Fruit fly (Drosophila melanogaster) whole organism, embryonic: ENCODE results near the gene CG6766.

Source experiments
- Atf6 ChIP-seq: fragments of 200-800 bp; sonication (Bioruptor generic); IDR thresholded peaks from 2 replicates; pipeline ENCODE4 v1.3.6; 2022; ENCODE audit warnings: missing biosample characterization, missing genetic modification characterization
- CG10431 ChIP-seq: fragments of 200-800 bp; sonication (Bioruptor generic); optimal IDR thresholded peaks from 3 replicates; lab custom pipeline; 2018; ENCODE audit warnings: missing biosample characterization, mild to moderate bottlenecking, missing genetic modification characterization
- CG12155 ChIP-seq: fragments of 200-800 bp; sonication (Bioruptor generic); optimal IDR thresholded peaks from 3 replicates; lab custom pipeline; 2016; ENCODE audit warnings: missing biosample characterization, missing genetic modification characterization
- CG13296 ChIP-seq: fragments of 200-800 bp; sonication (Bioruptor generic); optimal IDR thresholded peaks from 3 replicates; lab custom pipeline; 2018; ENCODE audit warnings: missing biosample characterization, mild to moderate bottlenecking, missing genetic modification characterization
- CG13894 ChIP-seq: fragments of 200-800 bp; sonication (Bioruptor generic); optimal IDR thresholded peaks from 3 replicates; lab custom pipeline; 2018; ENCODE audit warnings: missing biosample characterization, mild to moderate bottlenecking, missing genetic modification characterization, moderate library complexity
- CG14441 ChIP-seq: fragments of 200-800 bp; sonication (Bioruptor generic); IDR thresholded peaks from 2 replicates; pipeline ENCODE4 v1.3.6; 2022; ENCODE audit warnings: missing biosample characterization, missing genetic modification characterization
- CG14710 ChIP-seq: fragments of 200-800 bp; sonication (Bioruptor generic); optimal IDR thresholded peaks from 3 replicates; lab custom pipeline; 2019; ENCODE audit warnings: missing biosample characterization, mild to moderate bottlenecking, missing genetic modification characterization, moderate library complexity
- CG1529 ChIP-seq: fragments of 200-800 bp; sonication (Bioruptor generic); optimal IDR thresholded peaks from 3 replicates; lab custom pipeline; 2018; ENCODE audit warnings: missing biosample characterization, missing genetic modification characterization
- CG15514 ChIP-seq: fragments of 200-800 bp; sonication (Bioruptor generic); optimal IDR thresholded peaks from 3 replicates; lab custom pipeline; 2017; ENCODE audit warnings: missing biosample characterization, missing genetic modification characterization, mild to moderate bottlenecking, moderate library complexity, missing genetic modification reagents
- CG16863 ChIP-seq: fragments of 200-800 bp; sonication (Bioruptor generic); optimal IDR thresholded peaks from 3 replicates; lab custom pipeline; 2016; ENCODE audit warnings: missing biosample characterization, missing genetic modification characterization
- CG17802 ChIP-seq: fragments of 200-800 bp; sonication (Bioruptor generic); optimal IDR thresholded peaks from 2 replicates; lab custom pipeline; 2018; ENCODE audit warnings: missing biosample characterization, mild to moderate bottlenecking, missing genetic modification characterization, moderate library complexity
- CG18011 ChIP-seq: fragments of 200-800 bp; sonication (Bioruptor generic); optimal IDR thresholded peaks from 2 replicates; lab custom pipeline; 2017; ENCODE audit warnings: missing biosample characterization, missing genetic modification characterization, mild to moderate bottlenecking, moderate library complexity, missing genotype
- CG18476 ChIP-seq: fragments of 200-800 bp; sonication (Bioruptor generic); optimal IDR thresholded peaks from 2 replicates; lab custom pipeline; 2016; ENCODE audit warnings: missing biosample characterization, mild to moderate bottlenecking, missing genetic modification characterization
- CG18599 ChIP-seq: fragments of 200-800 bp; sonication (Bioruptor generic); optimal IDR thresholded peaks from 3 replicates; lab custom pipeline; 2017; ENCODE audit warnings: missing biosample characterization, missing genetic modification characterization, mild to moderate bottlenecking, moderate library complexity, missing genetic modification reagents
- CG2120 ChIP-seq: fragments of 200-800 bp; sonication (Bioruptor generic); optimal IDR thresholded peaks from 3 replicates; lab custom pipeline; 2016; ENCODE audit warnings: missing biosample characterization, missing genetic modification characterization
- CG8290 ChIP-seq, 3 experiments: fragments of 200-800 bp; sonication (Bioruptor generic); optimal IDR thresholded peaks; 2 replicates each; lab custom pipeline; 2016 to 2019; ENCODE audit warnings: missing biosample characterization in 3 of 3, missing genetic modification characterization in 3 of 3, mild to moderate bottlenecking in 2 of 3, moderate library complexity in 1 of 3
- CG8924 ChIP-seq: fragments of 200-800 bp; optimal IDR thresholded peaks from 3 replicates; lab custom pipeline; 2019; ENCODE audit warnings: missing biosample characterization, mild to moderate bottlenecking, missing genetic modification characterization, moderate library complexity
- CoRest ChIP-seq: fragments of 200-800 bp; sonication (Bioruptor generic); optimal IDR thresholded peaks from 3 replicates; lab custom pipeline; 2018; ENCODE audit warnings: missing biosample characterization, mild to moderate bottlenecking, missing genetic modification characterization, moderate library complexity
- Fer1 ChIP-seq: fragments of 200-800 bp; sonication (Bioruptor generic); optimal IDR thresholded peaks from 2 replicates; lab custom pipeline; 2017; ENCODE audit warnings: missing biosample characterization, mild to moderate bottlenecking, missing genetic modification characterization
- Hr51 ChIP-seq, 2 experiments: fragments of 200-800 bp; sonication (Bioruptor generic); optimal IDR thresholded peaks; 2 replicates in 1 of 2; 3 replicates in 1 of 2; lab custom pipeline; 2016 to 2018; ENCODE audit warnings: missing biosample characterization in 2 of 2, missing genetic modification characterization in 2 of 2, mild to moderate bottlenecking in 1 of 2, moderate library complexity in 1 of 2
- Lhr ChIP-seq: fragments of 200-800 bp; sonication (Bioruptor generic); optimal IDR thresholded peaks from 3 replicates; lab custom pipeline; 2017; ENCODE audit warnings: mild to moderate bottlenecking, missing biosample characterization, missing genetic modification reagents, missing genetic modification characterization
- Mad ChIP-seq: fragments of 200-800 bp; sonication (Bioruptor generic); optimal IDR thresholded peaks from 2 replicates; lab custom pipeline; 2016; ENCODE audit warnings: missing biosample characterization, missing genetic modification characterization
- Max ChIP-seq: fragments of 200-800 bp; sonication (Bioruptor generic); optimal IDR thresholded peaks from 2 replicates; lab custom pipeline; 2016; ENCODE audit warnings: missing biosample characterization, mild to moderate bottlenecking, missing genetic modification characterization
- Mrtf ChIP-seq: fragments of 200-800 bp; sonication (Bioruptor generic); IDR thresholded peaks from 3 replicates; pipeline ENCODE4 v1.3.6; 2022; ENCODE audit warnings: missing biosample characterization, missing genetic modification characterization
- Nf-YC ChIP-seq: fragments of 200-800 bp; optimal IDR thresholded peaks from 3 replicates; lab custom pipeline; 2019; ENCODE audit warnings: missing biosample characterization, mild to moderate bottlenecking, missing genetic modification characterization, moderate library complexity
- az2 ChIP-seq: fragments of 200-800 bp; sonication (Bioruptor generic); optimal IDR thresholded peaks from 3 replicates; lab custom pipeline; 2016; ENCODE audit warnings: missing biosample characterization, missing genetic modification characterization
- bigmax ChIP-seq: fragments of 200-800 bp; sonication (Bioruptor generic); optimal IDR thresholded peaks from 2 replicates; lab custom pipeline; 2018; ENCODE audit warnings: missing biosample characterization, mild to moderate bottlenecking, missing genetic modification characterization
- bsh ChIP-seq, 2 experiments: fragments of 200-800 bp; sonication (Bioruptor generic); optimal IDR thresholded peaks; 2 replicates each; lab custom pipeline; 2017 to 2018; ENCODE audit warnings: mild to moderate bottlenecking in 2 of 2, missing biosample characterization in 2 of 2, missing genetic modification characterization in 2 of 2, moderate library complexity in 1 of 2
- chn ChIP-seq: fragments of 200-800 bp; sonication (Bioruptor generic); optimal IDR thresholded peaks from 2 replicates; lab custom pipeline; 2016; ENCODE audit warnings: missing biosample characterization, missing genetic modification characterization
- ems ChIP-seq: fragments of 200-800 bp; sonication (Bioruptor generic); optimal IDR thresholded peaks from 3 replicates; lab custom pipeline; 2016; ENCODE audit warnings: missing biosample characterization, missing genetic modification characterization
- ewg ChIP-seq: fragments of 200-800 bp; sonication (Bioruptor generic); optimal IDR thresholded peaks from 3 replicates; lab custom pipeline; 2017; ENCODE audit warnings: mild to moderate bottlenecking, missing biosample characterization, missing genetic modification reagents, missing genetic modification characterization
- hkb ChIP-seq, 2 experiments: fragments of 200-800 bp in 1 of 2; fragments of >200 bp in 1 of 2; sonication (Bioruptor generic) in 1 of 2; IDR thresholded peaks in 1 of 2; optimal IDR thresholded peaks in 1 of 2; 2 replicates each; pipeline versions ENCODE4 v1.3.6 to Lab custom; 2017 to 2022; ENCODE audit warnings: missing biosample characterization in 1 of 2, missing genetic modification characterization in 1 of 2
- insv ChIP-seq, 2 experiments: fragments of 200-800 bp; sonication (Bioruptor generic); optimal IDR thresholded peaks; 3 replicates each; lab custom pipeline; 2016 to 2018; ENCODE audit warnings: missing biosample characterization in 2 of 2, missing genetic modification characterization in 2 of 2
- jing ChIP-seq: fragments of 200-800 bp; sonication (Bioruptor generic); optimal IDR thresholded peaks from 2 replicates; lab custom pipeline; 2018; ENCODE audit warnings: missing biosample characterization, mild to moderate bottlenecking, missing genetic modification characterization
- kni ChIP-seq: fragments of 200-800 bp; sonication (Bioruptor generic); optimal IDR thresholded peaks from 3 replicates; lab custom pipeline; 2017; ENCODE audit warnings: mild to moderate bottlenecking, missing biosample characterization, missing genetic modification reagents, missing genetic modification characterization
- lbe ChIP-seq: fragments of 200-800 bp; sonication (Bioruptor generic); optimal IDR thresholded peaks from 2 replicates; lab custom pipeline; 2016; ENCODE audit warnings: missing biosample characterization, mild to moderate bottlenecking, missing genetic modification characterization
- nau ChIP-seq: fragments of 200-800 bp; sonication (Bioruptor generic); optimal IDR thresholded peaks from 3 replicates; lab custom pipeline; 2017; ENCODE audit warnings: missing biosample characterization, mild to moderate bottlenecking, missing genetic modification characterization, missing genetic modification reagents
- pros ChIP-seq: fragments of 200-800 bp; sonication (Bioruptor generic); optimal IDR thresholded peaks from 3 replicates; lab custom pipeline; 2019; ENCODE audit warnings: missing biosample characterization, mild to moderate bottlenecking, missing genetic modification characterization, moderate library complexity
- psq ChIP-seq: fragments of 200-800 bp; sonication (Bioruptor generic); optimal IDR thresholded peaks from 2 replicates; lab custom pipeline; 2017; ENCODE audit warnings: missing biosample characterization, missing genetic modification characterization
- rib ChIP-seq: fragments of 200-800 bp; sonication (Bioruptor generic); IDR thresholded peaks from 2 replicates; pipeline ENCODE4 v1.3.6; 2022; ENCODE audit warnings: missing biosample characterization, missing genetic modification characterization
- run ChIP-seq: fragments of 200-800 bp; sonication (Bioruptor generic); optimal IDR thresholded peaks from 3 replicates; lab custom pipeline; 2018; ENCODE audit warnings: missing biosample characterization, mild to moderate bottlenecking, missing genetic modification characterization
- sc ChIP-seq, 3 experiments: fragments of >200 bp in 2 of 3; fragments of 200-800 bp in 1 of 3; sonication (Bioruptor generic) in 1 of 3; optimal IDR thresholded peaks; 2 replicates in 2 of 3; 3 replicates in 1 of 3; lab custom pipeline; 2017; ENCODE audit warnings: mild to moderate bottlenecking in 1 of 3, missing biosample characterization in 1 of 3, missing genetic modification characterization in 1 of 3, missing genetic modification reagents in 1 of 3
- slp2 ChIP-seq: fragments of 200-800 bp; sonication (Bioruptor generic); optimal IDR thresholded peaks from 2 replicates; lab custom pipeline; 2016; ENCODE audit warnings: missing biosample characterization, missing genetic modification characterization
- tap ChIP-seq: fragments of 200-800 bp; optimal IDR thresholded peaks from 3 replicates; lab custom pipeline; 2019; ENCODE audit warnings: missing biosample characterization, mild to moderate bottlenecking, missing genetic modification characterization, moderate library complexity
- wek ChIP-seq: fragments of 200-800 bp; sonication (Bioruptor generic); optimal IDR thresholded peaks from 3 replicates; lab custom pipeline; 2018; ENCODE audit warnings: missing biosample characterization, mild to moderate bottlenecking, missing genetic modification characterization, moderate library complexity
- wor ChIP-seq: fragments of 200-800 bp; sonication (Bioruptor generic); IDR thresholded peaks from 2 replicates; pipeline ENCODE4 v1.3.6; 2022; ENCODE audit warnings: missing biosample characterization, missing genetic modification characterization

CG6766 gene

DNA sequence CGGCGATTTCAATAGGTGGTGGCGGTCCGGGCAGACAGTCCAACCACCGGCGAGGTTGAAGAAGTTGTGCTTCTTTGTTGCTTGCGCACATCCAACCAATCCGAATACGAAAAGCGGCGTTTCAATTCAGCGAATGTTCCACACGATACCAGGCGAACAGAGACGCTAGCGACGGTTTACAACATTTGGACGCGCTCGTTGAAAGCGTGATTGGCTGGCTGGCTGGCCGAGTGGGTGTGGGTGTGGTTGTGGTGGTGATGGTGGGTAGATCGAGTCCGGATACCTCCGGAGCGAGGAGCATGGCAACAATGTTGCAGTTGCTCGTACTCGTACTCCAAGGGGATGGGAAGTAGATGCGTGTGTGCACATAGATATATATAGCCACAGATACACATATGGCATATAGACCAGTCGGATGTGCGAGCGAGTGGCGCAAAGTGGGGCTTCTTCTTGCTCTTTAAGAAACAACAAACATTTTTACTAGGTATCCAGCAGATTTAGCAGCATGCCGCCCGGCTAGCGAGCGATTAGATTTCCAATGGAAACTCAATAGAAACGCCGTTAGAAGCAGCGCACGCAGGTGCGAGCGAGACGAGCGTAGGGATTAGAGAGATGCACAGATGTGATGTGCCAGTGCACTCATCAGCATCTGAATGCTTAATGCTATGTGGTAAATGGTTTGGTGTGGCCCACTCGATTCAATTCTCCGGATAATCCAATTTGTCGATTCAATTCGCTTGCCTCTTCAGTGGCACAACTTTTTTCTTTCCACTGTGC lies 30.2 kb downstream of the CG6766 start:
- TF ChIP-seq CG2120 (GFP tag; lab: Kevin White, UChicago) (no peak), Fer1 (peak; percentile 60), chn (GFP tag; lab: Kevin White, UChicago) (peak; percentile 80), CG18599 (GFP tag; lab: Kevin White, UChicago) (peak; percentile 18), CG12155 (GFP tag; lab: Kevin White, UChicago) (peak; percentile 82), CG13296 (GFP tag; lab: Kevin White, UChicago) (no peak), Atf6 (no peak), Nf-YC (peak; percentile 100), CG18476 (GFP tag; lab: Kevin White, UChicago) (no peak), wor (no peak), bigmax (GFP tag; lab: Kevin White, UChicago) (no peak), hkb (optimal IDR thresholded peaks at IDR 0.05; lab: Kevin White, UChicago) (no peak), hkb (GFP tag; IDR thresholded peaks at IDR 0.05; lab: Robert Waterston, UW) (no peak), run (tag; lab: Kevin White, UChicago) (peak; percentile 62), CG17802 (tag; lab: Kevin White, UChicago) (peak; percentile 15), Max (GFP tag; lab: Kevin White, UChicago) (no peak), sc (optimal IDR thresholded peaks at IDR 0.05; lab: Kevin White, UChicago) (no peak), sc (GFP tag; optimal IDR thresholded peaks at IDR 0.05; lab: Kevin White, UChicago) (peak; percentile 33), CG8290 (GFP tag; optimal IDR thresholded peaks at IDR 0.05; lab: Kevin White, UChicago) (no peak), CG8290 (tag; optimal IDR thresholded peaks at IDR 0.05; lab: Kevin White, UChicago) (peak; percentile 20 to 77), CG10431 (GFP tag; lab: Kevin White, UChicago) (peak; percentile 19), CG14710 (tag; lab: Kevin White, UChicago) (no peak), slp2 (GFP tag; lab: Kevin White, UChicago) (no peak), kni (GFP tag; lab: Kevin White, UChicago) (peak; percentile 100), CG8924 (peak; percentile 67), az2 (GFP tag; lab: Kevin White, UChicago) (no peak), ems (GFP tag; lab: Kevin White, UChicago) (no peak), bsh (GFP tag; optimal IDR thresholded peaks at IDR 0.05; lab: Kevin White, UChicago) (peak in 1 of 2 experiments; percentile 42), Hr51 (GFP tag; optimal IDR thresholded peaks at IDR 0.05; lab: Kevin White, UChicago) (peak in 1 of 2 experiments; percentile 44), CoRest (tag; lab: Kevin White, UChicago) (peak; percentile 10), psq (no peak), Lhr (GFP tag; lab: Kevin White, UChicago) (peak; percentile 98), pros (GFP tag; lab: Kevin White, UChicago) (peak; percentile 99), CG13894 (tag; lab: Kevin White, UChicago) (peak; percentile 89), jing (GFP tag; lab: Kevin White, UChicago) (no peak), CG1529 (GFP tag; lab: Kevin White, UChicago) (peak; percentile 23), Mad (GFP tag; lab: Kevin White, UChicago) (no peak), tap (tag; lab: Kevin White, UChicago) (peak; percentile 68), ewg (GFP tag; lab: Kevin White, UChicago) (peak; percentile 7), CG16863 (no peak), CG15514 (no peak), CG14441 (GFP tag; lab: Robert Waterston, UW) (no peak), Mrtf (GFP tag; lab: Robert Waterston, UW) (no peak), lbe (GFP tag; lab: Kevin White, UChicago) (peak; percentile 47), wek (peak; percentile 43), insv (GFP tag; optimal IDR thresholded peaks at IDR 0.05; lab: Kevin White, UChicago) (no peak), rib (GFP tag; lab: Robert Waterston, UW) (no peak), nau (peak; percentile 18), CG18011 (no peak)
